Worm (Caenorhabditis elegans): ENCODE measurements around the gene dsb-3.

DNA sequence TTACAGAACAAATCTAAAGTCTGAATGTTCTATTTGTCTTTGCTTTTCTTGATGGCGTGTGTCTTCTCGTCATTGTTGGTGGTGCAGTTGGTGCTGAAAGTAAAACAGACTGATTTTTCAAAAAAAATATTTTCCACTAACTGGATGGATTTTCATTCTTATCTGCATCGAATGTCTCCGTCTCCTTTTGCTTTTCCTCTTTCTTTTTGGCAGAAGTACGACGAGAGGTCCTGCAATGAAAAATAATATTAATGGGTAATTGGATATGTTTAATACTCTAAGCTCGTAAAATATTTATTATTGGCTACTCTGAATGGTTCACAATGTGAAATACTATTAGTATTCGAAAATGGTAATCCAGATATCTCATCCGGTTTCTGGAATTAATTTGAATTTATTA lies 690 bp upstream of the dsb-3 start, which contains the start of gene del-7:
- TF ChIP-seq fkh-10 (GFP tag; optimal IDR thresholded peaks at IDR 0.05) (no peak), ets-5 (GFP tag; IDR thresholded peaks at IDR 0.05) (no peak), nhr-76 (tag; optimal IDR thresholded peaks at IDR 0.05) (no peak), ces-1 (GFP tag; optimal IDR thresholded peaks at IDR 0.05) (no peak), sox-4 (tag; optimal IDR thresholded peaks at IDR 0.05) (no peak), lir-3 (tag; optimal IDR thresholded peaks at IDR 0.05; ENCODE audit: poor library complexity) (no peak), ama-1 (optimal IDR thresholded peaks at IDR 0.05) (no peak), nhr-237 (tag; optimal IDR thresholded peaks at IDR 0.05) (no peak), nhr-28 (tag; optimal IDR thresholded peaks at IDR 0.05) (no peak), mdl-1 (tag; optimal IDR thresholded peaks at IDR 0.05) (no peak), nhr-11 (tag; optimal IDR thresholded peaks at IDR 0.05) (no peak), tlp-1 (tag; optimal IDR thresholded peaks at IDR 0.05) (no peak), snpc-4 (tag; optimal IDR thresholded peaks at IDR 0.05) (no peak)

Measured in whole organism, L1 larva.